Worm (Caenorhabditis elegans): ENCODE data around the gene C37C3.12.

- TF ChIP-seq ets-4 (GFP tag; optimal IDR thresholded peaks at IDR 0.05): no peak
- TF ChIP-seq dpl-1 (GFP tag; optimal IDR thresholded peaks at IDR 0.05): no peak
- TF ChIP-seq bed-2 (GFP tag; IDR thresholded peaks at IDR 0.05): no peak
- TF ChIP-seq xnd-1 (tag; optimal IDR thresholded peaks at IDR 0.05): no peak
- no peak for TF ChIP-seq unc-62 (GFP tag; optimal IDR thresholded peaks at IDR 0.05)
- TF ChIP-seq efl-1 (GFP tag; optimal IDR thresholded peaks at IDR 0.05): no peak
- TF ChIP-seq egrh-3 (GFP tag; IDR thresholded peaks at IDR 0.05): no peak
- no peak for TF ChIP-seq attf-3 (GFP tag; conservative IDR thresholded peaks at IDR 0.05)
- TF ChIP-seq lsl-1 (GFP tag; optimal IDR thresholded peaks at IDR 0.05): no peak
- no peak for TF ChIP-seq ztf-26 (tag; optimal IDR thresholded peaks at IDR 0.05)
- no peak for TF ChIP-seq him-1 (tag; optimal IDR thresholded peaks at IDR 0.05)
Measured at ce11 chrV:7810591-7810990, 28.8 kb downstream of the C37C3.12 start.

All from whole organism, young adult.